Worm (Caenorhabditis elegans) whole organism, mixed stage, embryonic: ENCODE data around the gene F47F2.1.

Source experiments
- blmp-1 ChIP-seq: fragments of 150-350 bp; optimal IDR thresholded peaks from 2 replicates; lab custom pipeline; 2014; ENCODE audit warnings: missing biosample characterization, missing genetic modification characterization
- cnd-1 ChIP-seq: fragments of 200-800 bp; sonication (Bioruptor generic); optimal IDR thresholded peaks from 2 replicates; lab custom pipeline; 2018; ENCODE audit warnings: mild to moderate bottlenecking, missing genetic modification characterization, missing compliant biosample characterization
- elt-3 ChIP-seq: fragments of 150-350 bp; optimal IDR thresholded peaks from 2 replicates; lab custom pipeline; 2014; ENCODE audit warnings: missing biosample characterization, missing genetic modification characterization
- lin-13 ChIP-seq: fragments of 150-350 bp; optimal IDR thresholded peaks from 2 replicates; lab custom pipeline; 2014; ENCODE audit warnings: missing biosample characterization, missing genetic modification characterization
- lsy-2 ChIP-seq: fragments of 150-350 bp; optimal IDR thresholded peaks from 2 replicates; lab custom pipeline; 2014; ENCODE audit warnings: missing biosample characterization, missing genetic modification characterization
- mab-5 ChIP-seq: fragments of 150-350 bp; optimal IDR thresholded peaks from 2 replicates; lab custom pipeline; 2014; ENCODE audit warnings: missing biosample characterization, missing genetic modification characterization
- nhr-28 ChIP-seq: fragments of 150-350 bp; optimal IDR thresholded peaks from 2 replicates; lab custom pipeline; 2014; ENCODE audit warnings: missing biosample characterization, missing genetic modification characterization
- pha-4 ChIP-seq: fragments of 150-350 bp; optimal IDR thresholded peaks from 2 replicates; lab custom pipeline; 2018; ENCODE audit warnings: missing biosample characterization, missing genetic modification reagents, missing genetic modification characterization
- unc-39 ChIP-seq: fragments of 150-350 bp; optimal IDR thresholded peaks from 2 replicates; lab custom pipeline; 2014; ENCODE audit warnings: missing biosample characterization, missing genetic modification characterization
- ztf-11 ChIP-seq: fragments of 150-350 bp; optimal IDR thresholded peaks from 2 replicates; lab custom pipeline; 2014; ENCODE audit warnings: missing biosample characterization, missing genetic modification characterization

- TF ChIP-seq mab-5 (tag; lab: Kevin White, UChicago) = no peak
- no peak for TF ChIP-seq ztf-11 (tag; lab: Kevin White, UChicago)
- TF ChIP-seq unc-39 = no peak
- TF ChIP-seq pha-4 (tag; lab: Kevin White, UChicago) = no peak
- no peak for TF ChIP-seq elt-3
- no peak for TF ChIP-seq lsy-2 (tag; lab: Kevin White, UChicago)
- TF ChIP-seq blmp-1 (tag; lab: Kevin White, UChicago) = no peak
- TF ChIP-seq cnd-1 = no peak
- no peak for TF ChIP-seq nhr-28 (tag; lab: Kevin White, UChicago)
- TF ChIP-seq lin-13 (tag; lab: Kevin White, UChicago) = no peak
Measured at ce11 chrX:3901389-3901788, 23.1 kb downstream of the F47F2.1 start.
